Worm (Caenorhabditis elegans) whole organism, late embryonic: ENCODE measurements around the gene T05B11.4.
A peak's percentile ranks its signal among the peaks of the same experiment; 100 is the strongest.

Source experiments
- C38D4.7 ChIP-seq: fragments of 200-800 bp; sonication (Bioruptor generic); optimal IDR thresholded peaks from 2 replicates; lab custom pipeline; 2018; ENCODE audit warnings: mild to moderate bottlenecking, missing genetic modification characterization, moderate library complexity, missing compliant biosample characterization
- F13H6.1 ChIP-seq: sonication (generic microtip); optimal IDR thresholded peaks from 2 replicates; lab custom pipeline; 2016; ENCODE audit warnings: missing genetic modification characterization, missing compliant biosample characterization
- K02D7.2 ChIP-seq: sonication (generic microtip); optimal IDR thresholded peaks from 2 replicates; lab custom pipeline; 2017; ENCODE audit warnings: mild to moderate bottlenecking, missing genetic modification characterization, missing compliant biosample characterization
- ceh-18 ChIP-seq: sonication (generic microtip); optimal IDR thresholded peaks from 2 replicates; lab custom pipeline; 2016; ENCODE audit warnings: missing genetic modification characterization, missing compliant biosample characterization
- ceh-19 ChIP-seq: fragments of 200-800 bp; sonication (Bioruptor generic); optimal IDR thresholded peaks from 2 replicates; lab custom pipeline; 2018; ENCODE audit warnings: mild to moderate bottlenecking, missing genetic modification characterization, missing compliant biosample characterization
- ceh-2 ChIP-seq: sonication (generic microtip); optimal IDR thresholded peaks from 2 replicates; lab custom pipeline; 2016; ENCODE audit warnings: missing genotype, missing genetic modification characterization, missing compliant biosample characterization
- ceh-30 ChIP-seq: fragments of 150-350 bp; optimal IDR thresholded peaks from 2 replicates; lab custom pipeline; 2014; ENCODE audit warnings: missing biosample characterization, missing genetic modification characterization
- ceh-45 ChIP-seq: fragments of 200-800 bp; sonication (Bioruptor generic); IDR thresholded peaks from 2 replicates; pipeline ENCODE4 v1.3.6; 2022; ENCODE audit warnings: missing genetic modification reagents, missing genetic modification characterization, missing compliant biosample characterization
- ceh-48 ChIP-seq: sonication (generic microtip); optimal IDR thresholded peaks from 2 replicates; lab custom pipeline; 2016; ENCODE audit warnings: missing genetic modification characterization, inconsistent platforms, missing compliant biosample characterization
- ceh-6 ChIP-seq: fragments of 200-800 bp; sonication (Bioruptor generic); optimal IDR thresholded peaks from 2 replicates; lab custom pipeline; 2018; ENCODE audit warnings: mild to moderate bottlenecking, missing genetic modification characterization, missing compliant biosample characterization
- ceh-9 ChIP-seq: sonication (generic microtip); optimal IDR thresholded peaks from 2 replicates; lab custom pipeline; 2016; ENCODE audit warnings: mild to moderate bottlenecking, missing genetic modification characterization, inconsistent platforms, missing compliant biosample characterization
- che-1 ChIP-seq: sonication (generic microtip); optimal IDR thresholded peaks from 2 replicates; lab custom pipeline; 2016; ENCODE audit warnings: mild to moderate bottlenecking, missing genetic modification characterization, missing compliant biosample characterization
- dve-1 ChIP-seq: sonication (generic microtip); optimal IDR thresholded peaks from 2 replicates; lab custom pipeline; 2017; ENCODE audit warnings: antibody characterized with exemption, mild to moderate bottlenecking, missing genetic modification characterization, missing compliant biosample characterization
- elt-4 ChIP-seq: sonication (generic microtip); optimal IDR thresholded peaks from 2 replicates; lab custom pipeline; 2016; ENCODE audit warnings: missing genetic modification characterization, missing compliant biosample characterization
- ets-4 ChIP-seq: sonication (generic microtip); optimal IDR thresholded peaks from 2 replicates; lab custom pipeline; 2016; ENCODE audit warnings: missing genetic modification characterization, missing compliant biosample characterization
- fax-1 ChIP-seq: sonication (generic microtip); optimal IDR thresholded peaks from 2 replicates; lab custom pipeline; 2016; ENCODE audit warnings: missing genotype, missing genetic modification characterization, missing compliant biosample characterization
- gmeb-2 ChIP-seq: sonication (generic microtip); optimal IDR thresholded peaks from 2 replicates; lab custom pipeline; 2016; ENCODE audit warnings: missing genetic modification characterization, inconsistent platforms, missing compliant biosample characterization
- hlh-13 ChIP-seq: fragments of 200-800 bp; sonication (Bioruptor generic); optimal IDR thresholded peaks from 2 replicates; lab custom pipeline; 2018; ENCODE audit warnings: mild to moderate bottlenecking, missing genetic modification characterization, missing compliant biosample characterization
- hlh-30 ChIP-seq: sonication (generic microtip); optimal IDR thresholded peaks from 2 replicates; lab custom pipeline; 2017; ENCODE audit warnings: antibody characterized with exemption, missing genetic modification characterization, missing compliant biosample characterization; ENCODE audit not compliant: insufficient read depth
- madf-2 ChIP-seq: sonication (generic microtip); optimal IDR thresholded peaks from 2 replicates; lab custom pipeline; 2017; ENCODE audit warnings: missing genetic modification characterization, missing compliant biosample characterization
- mec-3 ChIP-seq: sonication (generic microtip); optimal IDR thresholded peaks from 2 replicates; lab custom pipeline; 2016; ENCODE audit warnings: borderline replicate concordance, missing genetic modification characterization, missing compliant biosample characterization
- nfya-1 ChIP-seq: sonication (generic microtip); optimal IDR thresholded peaks from 2 replicates; lab custom pipeline; 2017; ENCODE audit warnings: missing genetic modification characterization, mild to moderate bottlenecking, missing compliant biosample characterization, antibody characterized with exemption, moderate library complexity
- nhr-11 ChIP-seq: fragments of 150-350 bp; optimal IDR thresholded peaks from 2 replicates; lab custom pipeline; 2014; ENCODE audit warnings: missing biosample characterization, missing genetic modification characterization
- pat-9 ChIP-seq: fragments of 200-800 bp; sonication (Bioruptor generic); optimal IDR thresholded peaks from 2 replicates; lab custom pipeline; 2018; ENCODE audit warnings: mild to moderate bottlenecking, missing genetic modification characterization, moderate library complexity, missing compliant biosample characterization
- pha-2 ChIP-seq: sonication (generic microtip); optimal IDR thresholded peaks from 2 replicates; lab custom pipeline; 2017; ENCODE audit warnings: mild to moderate bottlenecking, missing genetic modification characterization, missing compliant biosample characterization
- pqm-1 ChIP-seq: sonication (generic microtip); optimal IDR thresholded peaks from 2 replicates; lab custom pipeline; 2016; ENCODE audit warnings: missing genetic modification characterization, missing compliant biosample characterization
- ref-2 ChIP-seq: sonication (generic microtip); optimal IDR thresholded peaks from 2 replicates; lab custom pipeline; 2016; ENCODE audit warnings: missing genetic modification characterization, missing compliant biosample characterization
- sox-2 ChIP-seq: fragments of 200-800 bp; sonication (Bioruptor generic); IDR thresholded peaks from 2 replicates; pipeline ENCODE4 v1.3.6; 2022; ENCODE audit warnings: missing genetic modification reagents, missing genetic modification characterization, missing compliant biosample characterization
- syd-9 ChIP-seq: sonication (generic microtip); optimal IDR thresholded peaks from 2 replicates; lab custom pipeline; 2016; ENCODE audit warnings: mild to moderate bottlenecking, missing genetic modification characterization, moderate library complexity, missing compliant biosample characterization
- ttx-3 ChIP-seq: sonication (generic microtip); optimal IDR thresholded peaks from 2 replicates; lab custom pipeline; 2016; ENCODE audit warnings: missing genetic modification reagents, missing genetic modification characterization, missing compliant biosample characterization
- unc-3 ChIP-seq, 2 experiments: fragments of 200-800 bp in 1 of 2; sonication (Bioruptor generic) in 1 of 2; sonication (generic microtip) in 1 of 2; conservative IDR thresholded peaks in 1 of 2; optimal IDR thresholded peaks in 1 of 2; 2 replicates each; pipeline versions ENCODE4 v1.3.6 to Lab custom; 2016 to 2022; ENCODE audit warnings: missing compliant biosample characterization in 2 of 2, missing genetic modification characterization in 2 of 2, missing genetic modification reagents in 1 of 2
- unc-42 ChIP-seq: sonication (generic microtip); optimal IDR thresholded peaks from 2 replicates; lab custom pipeline; 2016; ENCODE audit warnings: missing genotype, missing genetic modification characterization, missing compliant biosample characterization
- unc-55 ChIP-seq: sonication (generic microtip); optimal IDR thresholded peaks from 2 replicates; lab custom pipeline; 2017; ENCODE audit warnings: missing biosample characterization, missing genetic modification reagents, missing genetic modification characterization
- unc-86 ChIP-seq: sonication (generic microtip); optimal IDR thresholded peaks from 2 replicates; lab custom pipeline; 2016; ENCODE audit warnings: missing genetic modification characterization, missing compliant biosample characterization

T05B11.4 gene

ce11 chrV:7774143-7774595 lies 19.7 kb upstream of the T05B11.4 start, which contains the start of gene grl-10:
Gene grl-10, plus strand, starts transcription at chrV:7774545.
- TF ChIP-seq mec-3 (tag; lab: Kevin White, UChicago), result peak; percentile 15
- no peak for TF ChIP-seq syd-9 (tag; lab: Kevin White, UChicago)
- TF ChIP-seq ets-4 (tag; lab: Kevin White, UChicago), result no peak
- TF ChIP-seq ceh-9 (tag; lab: Kevin White, UChicago), result no peak
- no peak for TF ChIP-seq K02D7.2 (tag; lab: Kevin White, UChicago)
- TF ChIP-seq ref-2 (tag; lab: Kevin White, UChicago), result peak; percentile 8

- TF ChIP-seq pha-2 (no peak), che-1 (tag; lab: Kevin White, UChicago) (no peak), ceh-9 (tag; lab: Kevin White, UChicago) (no peak), elt-4 (no peak), madf-2 (tag; lab: Kevin White, UChicago) (no peak), fax-1 (tag; lab: Kevin White, UChicago) (no peak), ttx-3 (tag; lab: Kevin White, UChicago) (no peak), ceh-30 (tag; lab: Kevin White, UChicago) (no peak), ref-2 (tag; lab: Kevin White, UChicago) (no peak), ceh-2 (tag; lab: Kevin White, UChicago) (no peak)
- TF ChIP-seq, all 69 proteins: peak for 0
Measured at ce11 chrV:7773647-7774046, 19.2 kb upstream of the T05B11.4 start.

DNA sequence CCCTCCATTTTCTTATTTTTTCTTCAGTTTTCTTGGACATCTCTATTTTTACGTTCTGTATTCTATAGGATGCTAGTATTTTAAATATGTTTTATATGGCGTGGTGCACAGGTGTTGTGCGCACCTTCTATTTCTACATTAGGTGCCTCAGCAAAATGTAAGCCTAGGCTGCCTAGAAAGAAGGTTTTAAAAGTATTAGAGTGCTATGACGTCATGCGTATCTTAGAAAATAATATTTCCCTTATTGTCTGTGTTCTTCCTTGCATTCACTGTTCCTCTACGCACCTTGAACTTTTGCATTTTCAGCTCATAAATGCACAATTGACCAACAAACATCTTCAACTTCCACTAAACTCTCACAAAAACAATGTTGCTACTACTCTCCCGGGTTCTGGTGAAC lies 16.5 kb upstream of the T05B11.4 start, which contains the start of gene frpr-3:
Gene frpr-3 (plus strand): TSS at position 301 of the 400 bp plus-strand sequence.
- TF ChIP-seq hlh-30 (tag; lab: Kevin White, UChicago) (no peak), ttx-3 (tag; lab: Kevin White, UChicago) (no peak), unc-42 (no peak), gmeb-2 (no peak), pha-2 (no peak)
- TF ChIP-seq, all 69 proteins: peak for 0

ce11 chrV:7761906-7762305 lies 7.4 kb upstream of the T05B11.4 start:
- no peak for TF ChIP-seq unc-86 (tag; lab: Kevin White, UChicago)
- TF ChIP-seq ceh-2 (tag; lab: Kevin White, UChicago), result no peak
- TF ChIP-seq ceh-6, result no peak
- TF ChIP-seq nfya-1 (tag; lab: Kevin White, UChicago), result peak; percentile 78
- TF ChIP-seq ceh-48, result no peak
- no peak for TF ChIP-seq ref-2 (tag; lab: Kevin White, UChicago)

- TF ChIP-seq ceh-19 (GFP tag; lab: Kevin White, UChicago), result no peak
- no peak for TF ChIP-seq pat-9 (tag; lab: Kevin White, UChicago)
- no peak for TF ChIP-seq F13H6.1 (tag; lab: Kevin White, UChicago)
- no peak for TF ChIP-seq ceh-9 (tag; lab: Kevin White, UChicago)
- TF ChIP-seq unc-3 (GFP tag; conservative IDR thresholded peaks at IDR 0.05; lab: Robert Waterston, UW), result no peak
- TF ChIP-seq unc-3 (tag; optimal IDR thresholded peaks at IDR 0.05; lab: Kevin White, UChicago), result no peak
- no peak for TF ChIP-seq dve-1 (tag; lab: Kevin White, UChicago)
- TF ChIP-seq nhr-11, result no peak
Measured at ce11 chrV:7760174-7760573, 5.7 kb upstream of the T05B11.4 start, which contains the start of gene hint-3. Gene hint-3, plus strand, starts transcription at chrV:7760474.

- TF ChIP-seq ceh-45 (GFP tag; lab: Robert Waterston, UW) (no peak), C38D4.7 (GFP tag; lab: Kevin White, UChicago) (no peak), hlh-13 (GFP tag; lab: Kevin White, UChicago) (no peak), ceh-18 (tag; lab: Kevin White, UChicago) (peak; percentile 45), sox-2 (GFP tag; lab: Robert Waterston, UW) (no peak), unc-55 (GFP tag; lab: Kevin White, UChicago) (peak; percentile 65), hlh-30 (tag; lab: Kevin White, UChicago) (peak; percentile 0), unc-42 (peak; percentile 73), pqm-1 (tag; lab: Kevin White, UChicago) (no peak)
- TF ChIP-seq, all 69 proteins: peak for 4
Measured at ce11 chrV:7759270-7759669, 4.8 kb upstream of the T05B11.4 start.
